Worm (Caenorhabditis elegans) whole organism, mixed stage, embryonic: ENCODE measurements around the gene aagr-3.

Experiments used
- blmp-1 ChIP-seq: fragments of 150-350 bp; optimal IDR thresholded peaks from 2 replicates; lab custom pipeline; 2014; ENCODE audit warnings: missing biosample characterization, missing genetic modification characterization
- ceh-39 ChIP-seq: fragments of 150-350 bp; optimal IDR thresholded peaks from 2 replicates; lab custom pipeline; 2014; ENCODE audit warnings: missing biosample characterization, missing genetic modification characterization
- ces-1 ChIP-seq: fragments of 150-350 bp; optimal IDR thresholded peaks from 2 replicates; lab custom pipeline; 2014; ENCODE audit warnings: missing biosample characterization, missing genetic modification reagents, missing genetic modification characterization
- elt-1 ChIP-seq: sonication (generic microtip); optimal IDR thresholded peaks from 2 replicates; lab custom pipeline; 2017; ENCODE audit warnings: missing genetic modification characterization, mild to moderate bottlenecking, missing compliant biosample characterization, antibody characterized with exemption, moderate library complexity, borderline replicate concordance; ENCODE audit not compliant: insufficient read depth
- elt-3 ChIP-seq: fragments of 150-350 bp; optimal IDR thresholded peaks from 2 replicates; lab custom pipeline; 2014; ENCODE audit warnings: missing biosample characterization, missing genetic modification characterization
- flh-1 ChIP-seq: fragments of 200-800 bp; sonication (Bioruptor generic); optimal IDR thresholded peaks from 2 replicates; lab custom pipeline; 2018; ENCODE audit warnings: mild to moderate bottlenecking, missing genetic modification characterization, moderate library complexity, missing compliant biosample characterization
- hlh-1 ChIP-seq: fragments of 150-350 bp; optimal IDR thresholded peaks from 2 replicates; lab custom pipeline; 2014; ENCODE audit warnings: missing biosample characterization, missing genetic modification reagents, missing genetic modification characterization
- lin-32 ChIP-seq: fragments of 200-800 bp; sonication (Bioruptor generic); optimal IDR thresholded peaks from 2 replicates; lab custom pipeline; 2018; ENCODE audit warnings: mild to moderate bottlenecking, missing genetic modification characterization, missing compliant biosample characterization
- mls-2 ChIP-seq: sonication (generic microtip); optimal IDR thresholded peaks from 2 replicates; lab custom pipeline; 2016; ENCODE audit warnings: mild to moderate bottlenecking, missing genetic modification characterization, moderate library complexity, missing compliant biosample characterization
- nhr-237 ChIP-seq: fragments of 150-350 bp; optimal IDR thresholded peaks from 2 replicates; lab custom pipeline; 2014; ENCODE audit warnings: missing biosample characterization, missing genetic modification characterization
- pha-4 ChIP-seq: fragments of 150-350 bp; optimal IDR thresholded peaks from 2 replicates; lab custom pipeline; 2018; ENCODE audit warnings: missing biosample characterization, missing genetic modification reagents, missing genetic modification characterization
- unc-39 ChIP-seq: fragments of 150-350 bp; optimal IDR thresholded peaks from 2 replicates; lab custom pipeline; 2014; ENCODE audit warnings: missing biosample characterization, missing genetic modification characterization
- ztf-11 ChIP-seq: fragments of 150-350 bp; optimal IDR thresholded peaks from 2 replicates; lab custom pipeline; 2014; ENCODE audit warnings: missing biosample characterization, missing genetic modification characterization

- TF ChIP-seq mls-2 (no peak), blmp-1 (tag; lab: Kevin White, UChicago) (no peak), ceh-39 (tag; lab: Kevin White, UChicago) (no peak), unc-39 (tag; lab: Kevin White, UChicago) (no peak), elt-3 (tag; lab: Kevin White, UChicago) (no peak), flh-1 (no peak), pha-4 (tag; lab: Kevin White, UChicago) (no peak), elt-1 (tag; lab: Kevin White, UChicago) (no peak), ces-1 (GFP tag; lab: Kevin White, UChicago) (no peak), ztf-11 (tag; lab: Kevin White, UChicago) (no peak), hlh-1 (tag; lab: Kevin White, UChicago) (no peak), lin-32 (GFP tag; lab: Kevin White, UChicago) (no peak), nhr-237 (no peak)
These were observed 10.1 kb upstream of the aagr-3 start, which contains the start of gene marc-1 for ce11 chrV:9739402-9739801.
